Worm (Caenorhabditis elegans): ENCODE results near the gene T23G5.3.

Gene T23G5.3

DNA sequence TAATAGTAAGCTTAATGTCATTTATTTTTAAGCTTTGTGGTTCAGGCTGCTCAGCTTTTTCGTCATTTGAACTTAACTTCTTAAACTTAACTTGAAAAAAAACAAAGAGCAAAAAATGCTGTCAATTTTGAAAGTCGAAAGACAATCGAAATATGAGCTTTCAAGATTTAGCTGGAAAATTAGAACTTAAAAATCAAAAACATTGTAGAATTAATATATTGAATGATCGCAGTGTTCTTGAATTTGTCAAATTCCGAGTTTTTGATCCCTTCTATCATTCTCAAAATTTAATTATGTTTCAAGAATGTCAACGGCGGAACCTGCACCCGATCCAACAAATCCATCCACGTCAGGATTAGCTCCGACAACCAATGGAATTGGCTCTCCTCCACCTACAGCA, 49.8 kb downstream of the T23G5.3 start, which contains the start of gene tax-4:
tax-4 (plus strand) TSS at position 301 of the 400 bp plus-strand sequence.
- TF ChIP-seq B0310.2 (tag; optimal IDR thresholded peaks at IDR 0.05) = no peak
- no peak for TF ChIP-seq hmg-4 (GFP tag; optimal IDR thresholded peaks at IDR 0.05)
- TF ChIP-seq hnd-1 (tag; optimal IDR thresholded peaks at IDR 0.05) = no peak
- TF ChIP-seq flt-1 (GFP tag; IDR thresholded peaks at IDR 0.05) = no peak
- TF ChIP-seq tbx-11 (GFP tag; IDR thresholded peaks at IDR 0.05) = no peak
- TF ChIP-seq hmbx-1 (tag; optimal IDR thresholded peaks at IDR 0.05) = no peak
- no peak for TF ChIP-seq ceh-36 (tag; optimal IDR thresholded peaks at IDR 0.05)
- TF ChIP-seq tra-4 (tag; optimal IDR thresholded peaks at IDR 0.05) = no peak
- TF ChIP-seq sea-1 (GFP tag; conservative IDR thresholded peaks at IDR 0.05) = no peak
- no peak for TF ChIP-seq F13C5.2 (tag; optimal IDR thresholded peaks at IDR 0.05)
- TF ChIP-seq ama-1 (optimal IDR thresholded peaks at IDR 0.05) = no peak
- TF ChIP-seq pes-1 (GFP tag; IDR thresholded peaks at IDR 0.05) = no peak
- no peak for TF ChIP-seq ceh-13 (GFP tag; optimal IDR thresholded peaks at IDR 0.05)
